Worm (Caenorhabditis elegans) whole organism, L3 larva: ENCODE data around the gene arrd-12.

ENCODE experiments used
- R02D3.7 ChIP-seq: fragments of 150-350 bp; optimal IDR thresholded peaks from 2 replicates; lab custom pipeline; 2014; ENCODE audit warnings: missing biosample characterization, missing genetic modification characterization
- ZK546.5 ChIP-seq: sonication (generic microtip); optimal IDR thresholded peaks from 2 replicates; lab custom pipeline; 2017; ENCODE audit warnings: missing biosample characterization, missing genetic modification characterization
- aly-2 ChIP-seq: fragments of 150-350 bp; optimal IDR thresholded peaks from 2 replicates; lab custom pipeline; 2014; ENCODE audit warnings: missing biosample characterization, missing genetic modification characterization
- ama-1 ChIP-seq: fragments of 150-350 bp; optimal IDR thresholded peaks from 2 replicates; lab custom pipeline; 2018
- ceh-16 ChIP-seq: sonication (generic microtip); optimal IDR thresholded peaks from 2 replicates; lab custom pipeline; 2017; ENCODE audit warnings: missing biosample characterization, missing genetic modification characterization
- ceh-28 ChIP-seq: fragments of 150-350 bp; optimal IDR thresholded peaks from 2 replicates; lab custom pipeline; 2014; ENCODE audit warnings: missing biosample characterization, missing genetic modification reagents, missing genetic modification characterization
- ceh-82 ChIP-seq: fragments of 150-350 bp; optimal IDR thresholded peaks from 2 replicates; lab custom pipeline; 2014; ENCODE audit warnings: missing biosample characterization, missing genetic modification characterization
- ceh-9 ChIP-seq: sonication (generic microtip); optimal IDR thresholded peaks from 2 replicates; lab custom pipeline; 2018; ENCODE audit warnings: missing biosample characterization, missing genetic modification characterization
- egl-27 ChIP-seq: sonication (generic microtip); optimal IDR thresholded peaks from 4 replicates; lab custom pipeline; 2017; ENCODE audit warnings: missing biosample characterization, missing genetic modification reagents, missing genetic modification characterization
- elt-1 ChIP-seq: fragments of 150-350 bp; optimal IDR thresholded peaks from 2 replicates; lab custom pipeline; 2014; ENCODE audit warnings: missing biosample characterization, missing genetic modification characterization
- elt-2 ChIP-seq: sonication (generic microtip); optimal IDR thresholded peaks from 2 replicates; lab custom pipeline; 2016; ENCODE audit warnings: missing genetic modification reagents, mild to moderate bottlenecking, missing genetic modification characterization, missing compliant biosample characterization
- elt-3 ChIP-seq, 3 experiments: fragments of 150-350 bp in 1 of 3; sonication (generic microtip) in 2 of 3; optimal IDR thresholded peaks; 2 replicates in 2 of 3; 4 replicates in 1 of 3; lab custom pipeline; 2014 to 2017; ENCODE audit warnings: missing biosample characterization in 3 of 3, missing genetic modification characterization in 3 of 3
- eor-1 ChIP-seq, 2 experiments: fragments of 150-350 bp; optimal IDR thresholded peaks; 2 replicates each; lab custom pipeline; 2014 to 2018; ENCODE audit warnings: missing biosample characterization in 2 of 2, missing genetic modification characterization in 2 of 2
- fkh-10 ChIP-seq: sonication (generic microtip); optimal IDR thresholded peaks from 2 replicates; lab custom pipeline; 2017; ENCODE audit warnings: missing biosample characterization, missing genetic modification reagents, missing genetic modification characterization
- fkh-2 ChIP-seq: fragments of 150-350 bp; optimal IDR thresholded peaks from 2 replicates; lab custom pipeline; 2014; ENCODE audit warnings: missing biosample characterization, missing genetic modification reagents, missing genetic modification characterization
- jun-1 ChIP-seq: fragments of 150-350 bp; optimal IDR thresholded peaks from 2 replicates; lab custom pipeline; 2014; ENCODE audit warnings: missing biosample characterization, missing genetic modification reagents, missing genetic modification characterization
- lin-15B ChIP-seq: fragments of 150-350 bp; optimal IDR thresholded peaks from 2 replicates; lab custom pipeline; 2014; ENCODE audit warnings: missing biosample characterization, missing genetic modification characterization
- lsy-12 ChIP-seq: sonication (generic microtip); optimal IDR thresholded peaks from 2 replicates; lab custom pipeline; 2016; ENCODE audit warnings: mild to moderate bottlenecking, missing genetic modification characterization, missing compliant biosample characterization
- mdl-1 ChIP-seq: fragments of 150-350 bp; optimal IDR thresholded peaks from 2 replicates; lab custom pipeline; 2014; ENCODE audit warnings: missing biosample characterization, missing genetic modification characterization
- mml-1 ChIP-seq: fragments of 150-350 bp; sonication (generic microtip); optimal IDR thresholded peaks from 3 replicates; lab custom pipeline; 2014; ENCODE audit warnings: missing biosample characterization, missing genetic modification characterization
- nhr-11 ChIP-seq: fragments of 150-350 bp; optimal IDR thresholded peaks from 2 replicates; lab custom pipeline; 2014; ENCODE audit warnings: missing biosample characterization, missing genetic modification characterization
- nhr-12 ChIP-seq: fragments of 150-350 bp; optimal IDR thresholded peaks from 2 replicates; lab custom pipeline; 2014; ENCODE audit warnings: missing biosample characterization, missing genetic modification characterization
- nhr-237 ChIP-seq: fragments of 150-350 bp; optimal IDR thresholded peaks from 2 replicates; lab custom pipeline; 2014; ENCODE audit warnings: missing biosample characterization, missing genetic modification characterization
- nhr-43 ChIP-seq: sonication (generic microtip); optimal IDR thresholded peaks from 2 replicates; lab custom pipeline; 2016; ENCODE audit warnings: mild to moderate bottlenecking, missing genetic modification characterization, missing compliant biosample characterization; ENCODE audit not compliant: poor library complexity, severe bottlenecking
- nhr-67 ChIP-seq: fragments of 150-350 bp; optimal IDR thresholded peaks from 2 replicates; lab custom pipeline; 2014; ENCODE audit warnings: missing biosample characterization, missing genetic modification characterization
- nhr-76 ChIP-seq: fragments of 150-350 bp; sonication (generic microtip); optimal IDR thresholded peaks from 5 replicates; lab custom pipeline; 2014; ENCODE audit warnings: missing biosample characterization, missing genetic modification characterization
- pha-4 ChIP-seq: fragments of 150-350 bp; optimal IDR thresholded peaks from 2 replicates; lab custom pipeline; 2014; ENCODE audit warnings: missing biosample characterization, missing genetic modification reagents, missing genetic modification characterization
- pqm-1 ChIP-seq: fragments of 150-350 bp; optimal IDR thresholded peaks from 2 replicates; lab custom pipeline; 2017; ENCODE audit warnings: missing biosample characterization, missing genetic modification characterization, inconsistent platforms
- sea-2 ChIP-seq: fragments of 150-350 bp; sonication (generic microtip); optimal IDR thresholded peaks from 4 replicates; lab custom pipeline; 2014; ENCODE audit warnings: missing biosample characterization, missing genetic modification reagents, missing genetic modification characterization
- snpc-4 ChIP-seq: fragments of 150-350 bp; optimal IDR thresholded peaks from 2 replicates; lab custom pipeline; 2014; ENCODE audit warnings: missing biosample characterization, missing genetic modification characterization
- tbx-2 ChIP-seq: sonication (generic microtip); optimal IDR thresholded peaks from 2 replicates; lab custom pipeline; 2016; ENCODE audit warnings: mild to moderate bottlenecking, missing genetic modification characterization, missing compliant biosample characterization
- unc-39 ChIP-seq: sonication (generic microtip); optimal IDR thresholded peaks from 4 replicates; lab custom pipeline; 2017; ENCODE audit warnings: missing biosample characterization, missing genetic modification characterization
- unc-62 ChIP-seq: fragments of 150-350 bp; sonication (generic microtip); optimal IDR thresholded peaks from 4 replicates; lab custom pipeline; 2014; ENCODE audit warnings: missing biosample characterization, missing genetic modification reagents, missing genetic modification characterization
- zag-1 ChIP-seq: fragments of 150-350 bp; optimal IDR thresholded peaks from 2 replicates; lab custom pipeline; 2014; ENCODE audit warnings: missing biosample characterization, missing genetic modification characterization

The arrd-12 gene

DNA sequence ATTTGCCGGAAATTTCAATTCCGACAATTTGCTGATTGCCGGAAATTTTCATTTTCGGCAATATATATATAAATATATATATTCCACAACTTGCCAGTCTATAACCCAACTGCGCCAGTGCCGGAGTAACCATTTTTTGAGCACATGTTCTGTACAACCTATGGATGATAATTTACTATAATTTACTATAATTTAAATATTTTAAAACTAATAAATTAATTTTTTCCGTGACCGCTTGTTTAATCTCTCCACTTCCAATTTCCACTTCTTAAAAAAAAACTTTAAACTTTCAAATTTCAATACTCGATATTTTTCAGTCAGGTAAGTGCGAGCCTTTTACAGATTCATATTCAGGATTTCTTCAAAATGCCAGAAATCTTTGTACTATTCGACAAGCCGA is at the start of gene arrd-12:
Gene arrd-12 (plus strand): TSS at position 301 of the 400 bp plus-strand sequence.
- TF ChIP-seq pha-4, result no peak
- TF ChIP-seq ceh-16 (tag; lab: Kevin White, UChicago), result no peak
- TF ChIP-seq eor-1 (tag; optimal IDR thresholded peaks at IDR 0.05; lab: Kevin White, UChicago), result no peak
- TF ChIP-seq ama-1, result no peak
- no peak for TF ChIP-seq nhr-11 (tag; lab: Kevin White, UChicago)
- TF ChIP-seq nhr-43 (tag; lab: Kevin White, UChicago), result no peak

DNA sequence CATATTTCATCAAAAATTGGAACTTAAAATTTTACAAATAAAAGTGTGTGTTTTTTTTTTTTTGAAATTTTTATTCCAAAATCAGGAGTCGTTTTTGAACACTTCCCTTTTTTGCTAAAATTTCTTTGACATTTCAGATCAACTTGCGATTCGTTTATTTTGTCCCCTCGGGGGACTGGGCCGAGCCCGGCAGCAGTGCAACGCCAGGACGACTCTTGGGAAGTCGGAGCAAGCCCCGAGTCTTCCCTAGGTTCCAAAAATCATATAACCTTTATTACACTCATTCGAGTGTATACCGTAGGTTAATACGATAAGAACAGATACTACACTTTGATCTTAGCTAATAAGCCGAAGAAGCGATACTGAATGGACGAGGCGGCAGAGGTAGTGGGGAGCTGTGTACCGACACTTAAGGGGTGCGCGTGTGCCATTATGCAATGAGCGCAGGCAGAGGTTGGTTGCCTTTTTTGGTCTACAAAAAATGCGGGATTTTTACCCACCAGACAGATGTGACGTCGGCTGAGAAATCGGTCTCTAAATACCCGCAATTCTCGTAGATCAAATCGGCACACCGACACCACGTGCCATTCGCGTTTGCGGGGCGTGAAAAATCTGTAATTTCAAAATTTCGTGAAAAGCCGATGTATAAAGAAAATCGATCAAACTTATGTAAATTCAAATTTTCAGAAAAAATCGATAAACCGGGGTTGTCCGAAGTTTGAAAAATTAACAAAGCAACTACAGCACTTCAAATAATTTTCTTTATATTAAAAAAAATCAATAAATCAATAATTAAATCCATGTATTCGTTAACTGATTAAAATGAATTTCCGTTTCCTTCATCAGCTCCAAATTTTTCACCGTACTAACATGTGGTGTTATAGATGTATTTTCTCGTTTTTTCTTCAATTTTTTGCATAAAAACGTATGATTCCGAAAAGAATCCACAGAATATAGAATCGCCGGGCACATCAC is 48.4 kb upstream of the arrd-12 start:
- TF ChIP-seq zag-1 (tag; lab: Kevin White, UChicago) (no peak), nhr-12 (tag; lab: Kevin White, UChicago) (no peak), mml-1 (tag; lab: Kevin White, UChicago) (no peak), eor-1 (tag; optimal IDR thresholded peaks at IDR 0.05; lab: Kevin White, UChicago) (no peak), ZK546.5 (no peak), aly-2 (tag; lab: Kevin White, UChicago) (no peak), ceh-28 (peak; percentile 95), nhr-67 (tag; lab: Kevin White, UChicago) (no peak), mdl-1 (no peak)

DNA sequence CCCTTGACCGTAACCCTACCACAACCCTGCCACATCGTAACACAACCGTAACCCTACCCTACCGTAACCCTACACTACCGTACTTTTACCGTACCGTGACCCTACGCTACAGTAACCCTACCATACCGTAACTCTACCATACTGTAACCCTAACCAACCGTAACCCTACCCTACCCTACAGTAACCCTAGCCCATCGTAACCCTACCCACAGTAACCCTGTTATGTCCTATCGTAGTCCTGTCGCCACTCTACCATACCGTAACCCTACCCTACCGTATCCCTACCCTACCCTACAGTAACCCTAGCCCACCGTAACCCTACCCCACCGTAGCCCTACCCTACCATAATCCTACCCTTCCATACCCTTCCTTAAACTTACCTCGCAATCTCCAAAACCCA is 45.4 kb upstream of the arrd-12 start:
- TF ChIP-seq unc-62 (GFP tag; lab: Kevin White, UChicago) (no peak), lin-15B (tag; lab: Kevin White, UChicago) (no peak), ceh-9 (tag; lab: Kevin White, UChicago) (no peak), elt-1 (tag; lab: Kevin White, UChicago) (no peak), ceh-16 (tag; lab: Kevin White, UChicago) (no peak), nhr-237 (tag; lab: Kevin White, UChicago) (no peak), pqm-1 (tag; lab: Kevin White, UChicago) (no peak), ama-1 (no peak), pha-4 (no peak), lsy-12 (tag; lab: Kevin White, UChicago) (no peak), aly-2 (tag; lab: Kevin White, UChicago) (no peak), fkh-2 (tag; lab: Kevin White, UChicago) (no peak), unc-39 (no peak), nhr-76 (tag; lab: Kevin White, UChicago) (no peak), sea-2 (no peak), ceh-82 (tag; lab: Kevin White, UChicago) (no peak)

DNA sequence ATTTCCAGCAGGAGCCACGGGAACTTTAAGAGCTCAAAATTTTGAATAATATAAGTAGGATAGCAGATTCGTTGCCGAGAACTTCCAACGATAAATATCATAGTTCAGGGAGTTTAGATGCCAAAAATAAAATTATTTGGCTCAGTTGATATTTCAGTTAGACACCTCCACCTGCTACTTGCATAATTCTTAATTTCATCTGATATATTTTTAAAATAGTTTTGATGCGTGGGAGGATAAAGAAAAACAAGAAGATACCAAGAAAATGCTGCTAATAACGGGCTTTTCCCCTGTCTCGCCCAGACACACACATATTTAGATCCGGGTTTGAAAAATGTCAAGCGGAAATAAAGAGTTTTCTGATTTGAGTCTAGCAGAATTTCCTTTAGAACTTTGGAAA is 44.8 kb upstream of the arrd-12 start, which contains the start of gene sre-46:
Gene sre-46 (minus strand): TSS at position 101 of the 400 bp plus-strand sequence.
- TF ChIP-seq snpc-4 (tag; lab: Kevin White, UChicago) (no peak), elt-1 (tag; lab: Kevin White, UChicago) (no peak), egl-27 (no peak), fkh-2 (tag; lab: Kevin White, UChicago) (no peak), R02D3.7 (tag; lab: Kevin White, UChicago) (no peak), nhr-43 (tag; lab: Kevin White, UChicago) (no peak), jun-1 (no peak), tbx-2 (no peak), pha-4 (no peak), elt-2 (tag; lab: Kevin White, UChicago) (no peak), zag-1 (tag; lab: Kevin White, UChicago) (no peak), nhr-237 (tag; lab: Kevin White, UChicago) (no peak), elt-3 (tag; optimal IDR thresholded peaks at IDR 0.05; lab: Kevin White, UChicago) (no peak), nhr-76 (tag; lab: Kevin White, UChicago) (no peak), fkh-10 (GFP tag; lab: Kevin White, UChicago) (no peak)
- TF ChIP-seq, all 47 proteins: peak for 0
